Worm (Caenorhabditis elegans): Measurements from ENCODE around the gene nhr-235.

The nhr-235 gene

ce11 chrII:12679635-12680034 is 39.2 kb downstream of the nhr-235 start, which contains the start of the genes Y38E10A.33 and cox-10 (continued):
- TF ChIP-seq ama-1 (optimal IDR thresholded peaks at IDR 0.05) (no peak), vab-7 (GFP tag; IDR thresholded peaks at IDR 0.05) (no peak), lin-1 (GFP tag; IDR thresholded peaks at IDR 0.05) (no peak)

ce11 chrII:12689333-12689732 is 48.9 kb downstream of the nhr-235 start:
- peak in 1 of 2 experiments; percentile 8 for TF ChIP-seq unc-62 (GFP tag; optimal IDR thresholded peaks at IDR 0.05 in 1 of 2)
- no peak for TF ChIP-seq unc-62 (tag; optimal IDR thresholded peaks at IDR 0.05)
- TF ChIP-seq hif-1 (tag; optimal IDR thresholded peaks at IDR 0.05), result no peak
- no peak for TF ChIP-seq nhr-11 (tag; optimal IDR thresholded peaks at IDR 0.05)
- peak; percentile 33 for TF ChIP-seq hlh-30 (tag; optimal IDR thresholded peaks at IDR 0.05; ENCODE audit: insufficient read depth)

ce11 chrII:12690905-12691304 is 50.4 kb downstream of the nhr-235 start:
- TF ChIP-seq mep-1 (tag; optimal IDR thresholded peaks at IDR 0.05), result no peak
- no peak for TF ChIP-seq ztf-7 (tag; optimal IDR thresholded peaks at IDR 0.05)
- TF ChIP-seq arid-1 (GFP tag; conservative IDR thresholded peaks at IDR 0.05), result no peak
- no peak for TF ChIP-seq rbr-2 (tag; optimal IDR thresholded peaks at IDR 0.05)
- TF ChIP-seq set-16 (GFP tag; IDR thresholded peaks at IDR 0.05), result no peak
- TF ChIP-seq zip-2 (tag; optimal IDR thresholded peaks at IDR 0.05), result no peak
- TF ChIP-seq ama-1 (optimal IDR thresholded peaks at IDR 0.05), result no peak
- TF ChIP-seq lsy-2 (tag; optimal IDR thresholded peaks at IDR 0.05), result no peak
- TF ChIP-seq lin-13 (GFP tag; optimal IDR thresholded peaks at IDR 0.05), result no peak
- TF ChIP-seq egl-27 (tag; optimal IDR thresholded peaks at IDR 0.05), result no peak
- no peak for TF ChIP-seq mxl-2 (GFP tag; conservative IDR thresholded peaks at IDR 0.05)
- no peak for TF ChIP-seq T20F7.1 (GFP tag; optimal IDR thresholded peaks at IDR 0.05)
- TF ChIP-seq hmg-1.1 (GFP tag; IDR thresholded peaks at IDR 0.05), result no peak
- no peak for TF ChIP-seq F26F4.8 (GFP tag; conservative IDR thresholded peaks at IDR 0.05)
- TF ChIP-seq php-3 (GFP tag; IDR thresholded peaks at IDR 0.05), result no peak
- no peak for TF ChIP-seq mes-2 (tag; optimal IDR thresholded peaks at IDR 0.05; ENCODE audit: poor library complexity, severe bottlenecking)
- no peak for TF ChIP-seq lin-1 (GFP tag; IDR thresholded peaks at IDR 0.05)
- no peak for TF ChIP-seq hif-1 (tag; optimal IDR thresholded peaks at IDR 0.05)

ce11 chrII:12691351-12691750 is 50.9 kb downstream of the nhr-235 start:
- TF ChIP-seq snpc-4 (tag; optimal IDR thresholded peaks at IDR 0.05) (no peak), lin-38 (GFP tag; IDR thresholded peaks at IDR 0.05) (no peak), nhr-76 (tag; optimal IDR thresholded peaks at IDR 0.05) (no peak), nhr-28 (tag; optimal IDR thresholded peaks at IDR 0.05) (peak; percentile 81), hlh-30 (tag; optimal IDR thresholded peaks at IDR 0.05; ENCODE audit: insufficient read depth) (peak; percentile 47), mep-1 (tag; optimal IDR thresholded peaks at IDR 0.05) (peak; percentile 3), gei-8 (GFP tag; optimal IDR thresholded peaks at IDR 0.05) (no peak), nhr-102 (tag; optimal IDR thresholded peaks at IDR 0.05) (no peak)

Measured in whole organism, L4 larva.